Worm (Caenorhabditis elegans): ENCODE data around the gene ets-6.

ce11 chrV:7598269-7598668 is 17.9 kb upstream of the ets-6 start, which contains the start of gene C50E3.7:
- TF ChIP-seq nfya-1 (tag; optimal IDR thresholded peaks at IDR 0.05; ENCODE audit: insufficient read depth) (no peak), pqm-1 (tag; optimal IDR thresholded peaks at IDR 0.05) (no peak), pha-4 (tag; optimal IDR thresholded peaks at IDR 0.05) (no peak), hmg-11 (tag; optimal IDR thresholded peaks at IDR 0.05) (no peak), nhr-11 (tag; optimal IDR thresholded peaks at IDR 0.05) (no peak), elt-2 (tag; optimal IDR thresholded peaks at IDR 0.05) (no peak), lin-15B (tag; optimal IDR thresholded peaks at IDR 0.05) (no peak)

Data from whole organism, L3 larva.